Fruit fly (Drosophila melanogaster): Measurements from ENCODE around the gene Task6.

The Task6 gene

DNA sequence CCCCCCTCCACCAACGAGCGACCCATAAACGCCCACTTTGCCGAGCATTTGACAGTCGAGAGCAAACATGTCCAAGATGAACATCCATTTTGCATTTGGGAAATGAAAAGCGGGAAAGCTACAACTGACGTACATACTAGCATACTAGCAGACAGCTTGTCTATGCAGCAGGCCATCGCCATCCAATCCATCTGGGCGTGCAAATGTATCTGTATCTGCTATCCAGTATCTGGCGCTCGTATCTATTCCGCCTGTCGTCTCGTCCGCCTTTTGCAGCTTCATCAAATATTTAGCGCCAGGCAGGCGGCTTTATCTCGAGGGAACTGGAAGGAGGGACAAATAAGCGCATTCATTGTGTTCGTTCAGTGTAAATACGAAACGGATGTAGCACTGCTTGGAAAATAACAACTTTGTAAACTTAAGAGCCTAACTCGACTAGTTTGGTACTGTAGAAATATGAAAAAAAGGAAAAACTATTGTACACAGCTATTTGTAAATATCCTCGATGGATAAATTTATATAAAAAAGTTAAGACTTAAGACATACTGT is 39.7 kb upstream of the Task6 start:
- TF ChIP-seq Elba2 (GFP tag; optimal IDR thresholded peaks at IDR 0.05): no peak
- TF ChIP-seq ara (GFP tag; IDR thresholded peaks at IDR 0.05): no peak
- TF ChIP-seq CG9932 (GFP tag; IDR thresholded peaks at IDR 0.05): no peak; the same call in 1 of the 2 replicates
- no peak for TF ChIP-seq CG12769 (tag; optimal IDR thresholded peaks at IDR 0.05)
- TF ChIP-seq ro (GFP tag; IDR thresholded peaks at IDR 0.05): no peak
- no peak for TF ChIP-seq sisA (GFP tag; IDR thresholded peaks at IDR 0.05)
- peak; percentile 47; the same call in 1 of the 2 replicates for TF ChIP-seq CG5953 (GFP tag; IDR thresholded peaks at IDR 0.05)
- TF ChIP-seq br (optimal IDR thresholded peaks at IDR 0.05): no peak
- no peak for TF ChIP-seq Xbp1 (GFP tag; optimal IDR thresholded peaks at IDR 0.05)
- no peak for TF ChIP-seq YL-1 (GFP tag; optimal IDR thresholded peaks at IDR 0.05)
- TF ChIP-seq zen (tag; optimal IDR thresholded peaks at IDR 0.05): no peak
- 0 out of 2 replicates have a peak, but pooled peaks have one; percentile 15 for TF ChIP-seq stc (GFP tag; IDR thresholded peaks at IDR 0.05)
- no peak for TF ChIP-seq CG6654 (GFP tag; optimal IDR thresholded peaks at IDR 0.05)
- TF ChIP-seq zfh1 (GFP tag; IDR thresholded peaks at IDR 0.05): no peak
- TF ChIP-seq CG16779 (GFP tag; IDR thresholded peaks at IDR 0.05): 0 out of 2 replicates have a peak, but pooled peaks have one; percentile 29
- TF ChIP-seq Ada2b (GFP tag; IDR thresholded peaks at IDR 0.05): no peak
- TF ChIP-seq CG17802 (tag; optimal IDR thresholded peaks at IDR 0.05): peak; percentile 26
- TF ChIP-seq Mad (GFP tag; optimal IDR thresholded peaks at IDR 0.05): no peak
- TF ChIP-seq CG15479 (GFP tag; optimal IDR thresholded peaks at IDR 0.05): peak; percentile 97
- TF ChIP-seq fd64A (GFP tag; optimal IDR thresholded peaks at IDR 0.05): peak; percentile 13
- no peak for TF ChIP-seq tna (GFP tag; IDR thresholded peaks at IDR 0.05; ENCODE audit: partially characterized antibody)
- TF ChIP-seq CG1024 (GFP tag; IDR thresholded peaks at IDR 0.05): no peak
- TF ChIP-seq CG10209 (GFP tag; optimal IDR thresholded peaks at IDR 0.05): no peak
- no peak for TF ChIP-seq inv (GFP tag; IDR thresholded peaks at IDR 0.05; ENCODE audit: partially characterized antibody)
- no peak for TF ChIP-seq CG3838 (GFP tag; optimal IDR thresholded peaks at IDR 0.05)
- TF ChIP-seq CG18619 (GFP tag; optimal IDR thresholded peaks at IDR 0.05): no peak
- TF ChIP-seq bigmax (GFP tag; optimal IDR thresholded peaks at IDR 0.05): no peak
- peak in 1 of 3 experiments; percentile 5 for TF ChIP-seq lola (GFP tag; optimal IDR thresholded peaks at IDR 0.05)
- TF ChIP-seq nerfin-2 (GFP tag; IDR thresholded peaks at IDR 0.05; ENCODE audit: partially characterized antibody): no peak
- TF ChIP-seq emc (GFP tag; optimal IDR thresholded peaks at IDR 0.05): no peak
- peak; percentile 12 for TF ChIP-seq sqz (GFP tag; optimal IDR thresholded peaks at IDR 0.05)
- TF ChIP-seq CG4328 (GFP tag; optimal IDR thresholded peaks at IDR 0.05): no peak
- TF ChIP-seq Drgx (GFP tag; IDR thresholded peaks at IDR 0.05): 0 out of 2 replicates have a peak, but pooled peaks have one; percentile 25
- TF ChIP-seq CG3407 (GFP tag; optimal IDR thresholded peaks at IDR 0.05): no peak
- no peak for TF ChIP-seq prd (optimal IDR thresholded peaks at IDR 0.05)
- TF ChIP-seq prd (GFP tag; IDR thresholded peaks at IDR 0.05): no peak
- TF ChIP-seq ATbp (GFP tag; optimal IDR thresholded peaks at IDR 0.05): peak; percentile 10
- 0 out of 2 replicates have a peak, but pooled peaks have one; percentile 12 for TF ChIP-seq Rfx (GFP tag; IDR thresholded peaks at IDR 0.05)
- TF ChIP-seq CG31365 (tag; optimal IDR thresholded peaks at IDR 0.05): peak; percentile 62
- 0 out of 3 replicates have a peak, but pooled peaks have one; percentile 12 for TF ChIP-seq zen2 (GFP tag; IDR thresholded peaks at IDR 0.05; ENCODE audit: partially characterized antibody)
- TF ChIP-seq CG7745 (tag; optimal IDR thresholded peaks at IDR 0.05): no peak
- 0 out of 3 replicates have a peak, but pooled peaks have one; percentile 24 for TF ChIP-seq Optix (GFP tag; IDR thresholded peaks at IDR 0.05)
- peak; percentile 30 for TF ChIP-seq CG1603 (tag; optimal IDR thresholded peaks at IDR 0.05)
- no peak for TF ChIP-seq sna (GFP tag; IDR thresholded peaks at IDR 0.05; ENCODE audit: partially characterized antibody)
- 0 out of 3 replicates have a peak, but pooled peaks have one; percentile 52 for TF ChIP-seq CG2199 (GFP tag; IDR thresholded peaks at IDR 0.05)
- TF ChIP-seq dysf (GFP tag; IDR thresholded peaks at IDR 0.05): 0 out of 3 replicates have a peak, but pooled peaks have one; percentile 11
- TF ChIP-seq gcm (GFP tag; optimal IDR thresholded peaks at IDR 0.05): no peak
- TF ChIP-seq exex (tag; optimal IDR thresholded peaks at IDR 0.05): no peak
- no peak for TF ChIP-seq sd (tag; optimal IDR thresholded peaks at IDR 0.05)
